Fruit fly (Drosophila melanogaster): ENCODE results near the gene Zip102B.

DNA sequence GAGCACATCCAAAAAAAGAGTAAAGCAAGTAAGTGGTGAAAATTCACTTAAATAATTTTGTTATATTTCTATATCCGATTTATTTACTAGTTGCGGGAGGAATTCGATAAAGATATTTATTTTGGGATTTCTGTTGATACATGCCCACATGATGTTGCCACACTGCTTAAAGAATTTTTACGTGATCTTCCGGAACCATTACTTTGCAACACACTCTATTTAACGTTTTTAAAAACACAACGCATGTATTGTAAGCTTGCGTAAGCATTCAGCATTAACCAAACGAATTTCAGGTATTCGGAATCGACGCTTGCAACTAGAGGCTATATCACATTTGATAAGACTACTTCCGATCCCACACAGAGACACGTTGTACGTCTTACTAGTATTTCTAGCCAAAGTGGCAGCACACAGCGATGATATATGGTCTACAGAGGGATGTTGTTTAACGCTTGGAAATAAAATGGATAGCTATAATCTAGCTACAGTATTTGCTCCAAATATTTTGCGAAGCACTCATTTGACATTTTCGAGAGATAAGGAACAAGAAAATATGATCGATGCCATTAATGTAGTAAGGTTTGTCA lies 52.3 kb downstream of the Zip102B start:
- TF ChIP-seq usp (GFP tag; optimal IDR thresholded peaks at IDR 0.05): no peak
- no peak for TF ChIP-seq Dll (optimal IDR thresholded peaks at IDR 0.05)
- TF ChIP-seq pan (optimal IDR thresholded peaks at IDR 0.05): no peak
- no peak for TF ChIP-seq psq (optimal IDR thresholded peaks at IDR 0.05)
- TF ChIP-seq CG8478 (optimal IDR thresholded peaks at IDR 0.05): no peak
- TF ChIP-seq EcR (GFP tag; optimal IDR thresholded peaks at IDR 0.05): no peak

Data from whole organism.